Fruit fly (Drosophila melanogaster): Measurements from ENCODE around the gene CG31365.

The CG31365 gene

dm6 chr3R:23149021-23149571, 22.9 kb upstream of the CG31365 start (continued):
- peak; percentile 80 for TF ChIP-seq fd59A (GFP tag; optimal IDR thresholded peaks at IDR 0.05)
- peak; percentile 84 for TF ChIP-seq CG8119 (GFP tag; IDR thresholded peaks at IDR 0.05)
- TF ChIP-seq Sox14 (GFP tag; optimal IDR thresholded peaks at IDR 0.05) = peak; percentile 47
- TF ChIP-seq CG6854 (GFP tag; optimal IDR thresholded peaks at IDR 0.05) = peak; percentile 77
- TF ChIP-seq CG10631 (GFP tag; optimal IDR thresholded peaks at IDR 0.05) = peak; percentile 91
- TF ChIP-seq CG15336 (GFP tag; IDR thresholded peaks at IDR 0.05) = peak; percentile 66
- peak; percentile 57 for TF ChIP-seq Eip75B (GFP tag; optimal IDR thresholded peaks at IDR 0.05)
- peak; percentile 71 for TF ChIP-seq Blimp-1 (GFP tag; optimal IDR thresholded peaks at IDR 0.05)
- TF ChIP-seq fkh (GFP tag; optimal IDR thresholded peaks at IDR 0.05) = no peak
- no peak for TF ChIP-seq Hr39 (GFP tag; optimal IDR thresholded peaks at IDR 0.05)
- TF ChIP-seq Met (GFP tag; optimal IDR thresholded peaks at IDR 0.05) = peak; percentile 78
- peak; percentile 87 for TF ChIP-seq CG9139 (GFP tag; optimal IDR thresholded peaks at IDR 0.05)
- peak; percentile 73 for TF ChIP-seq topi (GFP tag; optimal IDR thresholded peaks at IDR 0.05)
- peak; percentile 76 for TF ChIP-seq CG6792 (GFP tag; optimal IDR thresholded peaks at IDR 0.05)
- peak; percentile 94 for TF ChIP-seq Eip78C (GFP tag)
- TF ChIP-seq CG6276 (GFP tag; optimal IDR thresholded peaks at IDR 0.05) = peak; percentile 17
- TF ChIP-seq fd85E (GFP tag; optimal IDR thresholded peaks at IDR 0.05) = peak; percentile 39
- TF ChIP-seq CG34406 (GFP tag; optimal IDR thresholded peaks at IDR 0.05) = peak; percentile 87
- TF ChIP-seq vri (GFP tag; optimal IDR thresholded peaks at IDR 0.05) = peak; percentile 73
- TF ChIP-seq CG6808 (GFP tag; optimal IDR thresholded peaks at IDR 0.05) = peak; percentile 92
- TF ChIP-seq lz (GFP tag; optimal IDR thresholded peaks at IDR 0.05) = peak; percentile 59
- TF ChIP-seq Sox15 (GFP tag; optimal IDR thresholded peaks at IDR 0.05) = peak; percentile 48

DNA sequence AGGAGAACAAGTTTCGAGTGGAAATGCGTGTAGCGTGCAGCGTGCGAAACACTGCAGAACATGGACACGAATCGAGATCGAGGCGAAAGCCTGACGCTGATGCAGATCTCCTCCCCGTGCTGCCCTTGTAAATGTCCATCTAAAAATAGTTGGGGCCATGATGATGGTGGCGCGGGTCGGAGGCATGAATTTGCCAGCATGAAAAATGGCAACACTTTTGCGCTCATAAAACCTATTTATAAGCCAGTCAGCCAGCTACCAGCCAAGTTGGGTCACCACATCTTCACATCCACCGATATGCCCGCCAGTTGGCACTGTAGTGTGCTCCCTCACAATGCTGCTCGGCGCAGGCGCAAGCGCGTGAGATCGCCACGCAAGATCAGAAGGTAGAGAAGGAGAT, 22.2 kb upstream of the CG31365 start:
- peak; percentile 56 for TF ChIP-seq CG10669 (GFP tag; optimal IDR thresholded peaks at IDR 0.05)
- TF ChIP-seq CG31627 (GFP tag; optimal IDR thresholded peaks at IDR 0.05) = peak; percentile 72
- no peak for TF ChIP-seq fkh (GFP tag; optimal IDR thresholded peaks at IDR 0.05)
- no peak for TF ChIP-seq Hr38 (GFP tag; optimal IDR thresholded peaks at IDR 0.05)
- TF ChIP-seq Smox (GFP tag; optimal IDR thresholded peaks at IDR 0.05) = peak; percentile 71
- TF ChIP-seq Ets21C (GFP tag; optimal IDR thresholded peaks at IDR 0.05) = peak; percentile 63
- TF ChIP-seq OdsH (GFP tag; optimal IDR thresholded peaks at IDR 0.05) = peak; percentile 54
- peak; percentile 91 for TF ChIP-seq Eip78C (GFP tag)
- TF ChIP-seq achi (GFP tag; optimal IDR thresholded peaks at IDR 0.05) = peak; percentile 29
- TF ChIP-seq spab (GFP tag; optimal IDR thresholded peaks at IDR 0.05) = no peak
- no peak for TF ChIP-seq Eip93F (GFP tag; optimal IDR thresholded peaks at IDR 0.05)
- TF ChIP-seq Hr39 (GFP tag; optimal IDR thresholded peaks at IDR 0.05) = peak; percentile 74
- peak; percentile 18 for TF ChIP-seq CG8632 (GFP tag; optimal IDR thresholded peaks at IDR 0.05)
- TF ChIP-seq topi (GFP tag; optimal IDR thresholded peaks at IDR 0.05) = peak; percentile 73
- peak; percentile 62 for TF ChIP-seq CG11902 (GFP tag; optimal IDR thresholded peaks at IDR 0.05)
- TF ChIP-seq CG34406 (GFP tag; optimal IDR thresholded peaks at IDR 0.05) = peak; percentile 48
- peak; percentile 9 for TF ChIP-seq CG1621 (tag; optimal IDR thresholded peaks at IDR 0.05)
- no peak for TF ChIP-seq salr (GFP tag; optimal IDR thresholded peaks at IDR 0.05)
- peak; percentile 37 for TF ChIP-seq acj6 (GFP tag; optimal IDR thresholded peaks at IDR 0.05)
- peak; percentile 58 for TF ChIP-seq Sox15 (GFP tag; optimal IDR thresholded peaks at IDR 0.05)
- no peak for TF ChIP-seq CG10631 (GFP tag; optimal IDR thresholded peaks at IDR 0.05)
- TF ChIP-seq Sox14 (GFP tag; optimal IDR thresholded peaks at IDR 0.05) = peak; percentile 54
- TF ChIP-seq Blimp-1 (GFP tag; optimal IDR thresholded peaks at IDR 0.05) = no peak
- TF ChIP-seq eg (GFP tag; IDR thresholded peaks at IDR 0.05) = no peak
- peak; percentile 72 for TF ChIP-seq esn (GFP tag; optimal IDR thresholded peaks at IDR 0.05)
- peak; percentile 5 for TF ChIP-seq CG6276 (GFP tag; optimal IDR thresholded peaks at IDR 0.05)
- no peak for TF ChIP-seq CG9139 (GFP tag; optimal IDR thresholded peaks at IDR 0.05)
- TF ChIP-seq cyc (GFP tag; optimal IDR thresholded peaks at IDR 0.05) = peak; percentile 78
- no peak for TF ChIP-seq CG15336 (GFP tag; IDR thresholded peaks at IDR 0.05)
- no peak for TF ChIP-seq CG4318 (GFP tag; optimal IDR thresholded peaks at IDR 0.05)
- TF ChIP-seq CG8119 (GFP tag; IDR thresholded peaks at IDR 0.05) = no peak
- TF ChIP-seq CG6808 (GFP tag; optimal IDR thresholded peaks at IDR 0.05) = peak; percentile 27
- peak; percentile 82 for TF ChIP-seq svp (GFP tag)
- TF ChIP-seq Ets96B (tag; optimal IDR thresholded peaks at IDR 0.05) = peak; percentile 56
- no peak for TF ChIP-seq Lpt (GFP tag; optimal IDR thresholded peaks at IDR 0.05)
- peak; percentile 73 for TF ChIP-seq Sox102F (GFP tag; optimal IDR thresholded peaks at IDR 0.05)
- TF ChIP-seq CG8319 (GFP tag; optimal IDR thresholded peaks at IDR 0.05) = peak; percentile 66
- TF ChIP-seq CG11762 (GFP tag; optimal IDR thresholded peaks at IDR 0.05; ENCODE audit: insufficient read depth) = no peak
- no peak for TF ChIP-seq net (GFP tag; optimal IDR thresholded peaks at IDR 0.05)
- peak; percentile 75 for TF ChIP-seq dsx (GFP tag; optimal IDR thresholded peaks at IDR 0.05; ENCODE audit: poor library complexity, severe bottlenecking)
